Fruit fly (Drosophila melanogaster) whole organism, embryonic: ENCODE results near the gene CG31157.

ENCODE experiments used
- Atf3 ChIP-seq: fragments of 200-800 bp; sonication (Bioruptor generic); optimal IDR thresholded peaks from 3 replicates; lab custom pipeline; 2016; ENCODE audit warnings: missing biosample characterization, missing genetic modification characterization
- CG10147 ChIP-seq: fragments of 200-800 bp; sonication (Bioruptor generic); optimal IDR thresholded peaks from 2 replicates; lab custom pipeline; 2019; ENCODE audit warnings: missing biosample characterization, mild to moderate bottlenecking, missing genetic modification characterization, moderate library complexity
- CG10959 ChIP-seq: fragments of 200-800 bp; sonication (Bioruptor generic); IDR thresholded peaks from 2 replicates; pipeline ENCODE4 v1.3.6; 2022; ENCODE audit warnings: missing biosample characterization, missing genetic modification characterization
- CG11085 ChIP-seq: fragments of 200-800 bp; sonication (Bioruptor generic); IDR thresholded peaks from 2 replicates; pipeline ENCODE4 v1.3.6; 2022; ENCODE audit warnings: missing biosample characterization, missing genetic modification characterization
- CG13424 ChIP-seq: fragments of 200-800 bp; sonication (Bioruptor generic); optimal IDR thresholded peaks from 2 replicates; lab custom pipeline; 2019; ENCODE audit warnings: missing biosample characterization, mild to moderate bottlenecking, missing genetic modification characterization, moderate library complexity
- CG17802 ChIP-seq: fragments of 200-800 bp; sonication (Bioruptor generic); optimal IDR thresholded peaks from 2 replicates; lab custom pipeline; 2018; ENCODE audit warnings: missing biosample characterization, mild to moderate bottlenecking, missing genetic modification characterization, moderate library complexity
- CG17829 ChIP-seq: fragments of 200-800 bp; optimal IDR thresholded peaks from 2 replicates; lab custom pipeline; 2019; ENCODE audit warnings: missing biosample characterization, mild to moderate bottlenecking, missing genetic modification characterization, moderate library complexity
- CG18599 ChIP-seq: fragments of 200-800 bp; sonication (Bioruptor generic); optimal IDR thresholded peaks from 3 replicates; lab custom pipeline; 2017; ENCODE audit warnings: missing biosample characterization, missing genetic modification characterization, mild to moderate bottlenecking, moderate library complexity, missing genetic modification reagents
- CG43689 ChIP-seq: fragments of 200-800 bp; sonication (Bioruptor generic); IDR thresholded peaks from 2 replicates; pipeline ENCODE4 v1.3.6; 2022; ENCODE audit warnings: missing biosample characterization, missing genetic modification characterization
- CG4707 ChIP-seq: fragments of 200-800 bp; sonication (Bioruptor generic); optimal IDR thresholded peaks from 2 replicates; lab custom pipeline; 2018; ENCODE audit warnings: missing biosample characterization, mild to moderate bottlenecking, missing genetic modification characterization, moderate library complexity
- CG7745 ChIP-seq: fragments of 200-800 bp; sonication (Bioruptor generic); optimal IDR thresholded peaks from 2 replicates; lab custom pipeline; 2018; ENCODE audit warnings: missing biosample characterization, mild to moderate bottlenecking, missing genetic modification characterization, moderate library complexity
- CG8290 ChIP-seq, 3 experiments: fragments of 200-800 bp; sonication (Bioruptor generic); optimal IDR thresholded peaks; 2 replicates each; lab custom pipeline; 2016 to 2019; ENCODE audit warnings: missing biosample characterization in 3 of 3, missing genetic modification characterization in 3 of 3, mild to moderate bottlenecking in 2 of 3, moderate library complexity in 1 of 3
- CG8388 ChIP-seq: fragments of 200-800 bp; sonication (Bioruptor generic); optimal IDR thresholded peaks from 2 replicates; lab custom pipeline; 2019; ENCODE audit warnings: missing biosample characterization, mild to moderate bottlenecking, missing genetic modification characterization, moderate library complexity
- CG8478 ChIP-seq: fragments of >200 bp; optimal IDR thresholded peaks from 2 replicates; lab custom pipeline; 2018
- CkIIα-i1 ChIP-seq: fragments of 200-800 bp; sonication (Bioruptor generic); IDR thresholded peaks from 2 replicates; pipeline ENCODE4 v1.3.6; 2022; ENCODE audit warnings: missing biosample characterization, missing genetic modification characterization
- Ets97D ChIP-seq: fragments of 200-800 bp; sonication (Bioruptor generic); optimal IDR thresholded peaks from 3 replicates; lab custom pipeline; 2016; ENCODE audit warnings: missing biosample characterization, missing genetic modification characterization
- GATAe ChIP-seq: fragments of 200-800 bp; sonication (Bioruptor generic); conservative IDR thresholded peaks from 2 replicates; pipeline ENCODE4 v1.3.6; 2022; ENCODE audit warnings: missing biosample characterization, missing genetic modification characterization
- HLH3B ChIP-seq: fragments of 200-800 bp; sonication (Bioruptor generic); IDR thresholded peaks from 2 replicates; pipeline ENCODE4 v1.3.6; 2022; ENCODE audit warnings: missing biosample characterization, missing genetic modification characterization
- Mes4 ChIP-seq: fragments of 200-800 bp; sonication (Bioruptor generic); optimal IDR thresholded peaks from 2 replicates; lab custom pipeline; 2016; ENCODE audit warnings: missing biosample characterization, missing genetic modification characterization
- Neu2 ChIP-seq: fragments of 200-800 bp; sonication (Bioruptor generic); optimal IDR thresholded peaks from 3 replicates; lab custom pipeline; 2016; ENCODE audit warnings: missing biosample characterization, missing genetic modification characterization, borderline replicate concordance
- Nf-YA ChIP-seq: fragments of 200-800 bp; sonication (Bioruptor generic); IDR thresholded peaks from 2 replicates; pipeline ENCODE4 v1.3.6; 2022; ENCODE audit warnings: missing biosample characterization, missing genetic modification characterization
- Poxn ChIP-seq: fragments of 200-800 bp; sonication (Bioruptor generic); IDR thresholded peaks from 2 replicates; pipeline ENCODE4 v1.3.6; 2022; ENCODE audit warnings: missing biosample characterization, missing genetic modification characterization
- Ravus ChIP-seq: fragments of 200-800 bp; sonication (Bioruptor generic); IDR thresholded peaks from 2 replicates; pipeline ENCODE4 v1.3.6; 2022; ENCODE audit warnings: missing biosample characterization, missing genetic modification characterization
- bbx ChIP-seq: fragments of 200-800 bp; sonication (Bioruptor generic); IDR thresholded peaks from 2 replicates; pipeline ENCODE4 v1.3.6; 2022; ENCODE audit warnings: missing biosample characterization, missing genetic modification characterization; ENCODE audit not compliant: partially characterized antibody
- bowl ChIP-seq: fragments of 200-800 bp; sonication (Bioruptor generic); IDR thresholded peaks from 2 replicates; pipeline ENCODE4 v1.3.6; 2022; ENCODE audit warnings: missing biosample characterization, missing genetic modification characterization
- cas ChIP-seq: fragments of 200-800 bp; sonication (Bioruptor generic); IDR thresholded peaks from 2 replicates; pipeline ENCODE4 v1.3.6; 2022; ENCODE audit warnings: missing biosample characterization, missing genetic modification characterization
- cato ChIP-seq: fragments of 200-800 bp; sonication (Bioruptor generic); optimal IDR thresholded peaks from 2 replicates; lab custom pipeline; 2016; ENCODE audit warnings: missing biosample characterization, missing genetic modification characterization, borderline replicate concordance
- dm ChIP-seq: fragments of 200-800 bp; sonication (Bioruptor generic); optimal IDR thresholded peaks from 3 replicates; lab custom pipeline; 2016; ENCODE audit warnings: missing biosample characterization, missing genetic modification characterization
- dmrt99B ChIP-seq: fragments of 200-800 bp; sonication (Bioruptor generic); optimal IDR thresholded peaks from 2 replicates; lab custom pipeline; 2018; ENCODE audit warnings: missing biosample characterization, mild to moderate bottlenecking, missing genetic modification characterization, moderate library complexity
- emc ChIP-seq: fragments of 200-800 bp; sonication (Bioruptor generic); optimal IDR thresholded peaks from 2 replicates; lab custom pipeline; 2016; ENCODE audit warnings: missing biosample characterization, missing genetic modification characterization
- ems ChIP-seq: fragments of 200-800 bp; sonication (Bioruptor generic); optimal IDR thresholded peaks from 3 replicates; lab custom pipeline; 2016; ENCODE audit warnings: missing biosample characterization, missing genetic modification characterization
- exex ChIP-seq: fragments of 200-800 bp; sonication (Bioruptor generic); optimal IDR thresholded peaks from 4 replicates; lab custom pipeline; 2018; ENCODE audit warnings: missing biosample characterization, mild to moderate bottlenecking, missing genetic modification characterization, moderate library complexity
- fd102C ChIP-seq: fragments of 200-800 bp; sonication (Bioruptor generic); optimal IDR thresholded peaks from 2 replicates; lab custom pipeline; 2018; ENCODE audit warnings: missing biosample characterization, mild to moderate bottlenecking, missing genetic modification characterization, moderate library complexity
- fd3F ChIP-seq: fragments of 200-800 bp; sonication (Bioruptor generic); optimal IDR thresholded peaks from 2 replicates; lab custom pipeline; 2018; ENCODE audit warnings: missing biosample characterization, mild to moderate bottlenecking, missing genetic modification characterization, moderate library complexity
- inv ChIP-seq: fragments of 200-800 bp; sonication (Bioruptor generic); IDR thresholded peaks from 2 replicates; pipeline ENCODE4 v1.3.6; 2022; ENCODE audit warnings: missing biosample characterization, missing genetic modification characterization; ENCODE audit not compliant: partially characterized antibody
- kay ChIP-seq: fragments of 200-800 bp; sonication (Bioruptor generic); optimal IDR thresholded peaks from 2 replicates; lab custom pipeline; 2016; ENCODE audit warnings: missing biosample characterization, missing genetic modification characterization
- luna ChIP-seq: fragments of 200-800 bp; sonication (Bioruptor generic); optimal IDR thresholded peaks from 2 replicates; lab custom pipeline; 2016; ENCODE audit warnings: missing biosample characterization, missing genetic modification characterization
- odd ChIP-seq: fragments of 200-800 bp; sonication (Bioruptor generic); optimal IDR thresholded peaks from 2 replicates; lab custom pipeline; 2017; ENCODE audit warnings: missing biosample characterization, mild to moderate bottlenecking, missing genetic modification characterization
- p53 ChIP-seq: fragments of 200-800 bp; sonication (Bioruptor generic); optimal IDR thresholded peaks from 2 replicates; lab custom pipeline; 2016; ENCODE audit warnings: missing biosample characterization, missing genetic modification characterization
- peb ChIP-seq: fragments of 200-800 bp; sonication (Bioruptor generic); IDR thresholded peaks from 2 replicates; pipeline ENCODE4 v1.3.6; 2022; ENCODE audit warnings: missing biosample characterization, missing genetic modification characterization
- pita ChIP-seq: fragments of 200-800 bp; sonication (Bioruptor generic); optimal IDR thresholded peaks from 2 replicates; lab custom pipeline; 2017; ENCODE audit warnings: missing biosample characterization, mild to moderate bottlenecking, missing genetic modification characterization
- prd ChIP-seq, 3 experiments: fragments of >200 bp in 2 of 3; fragments of 200-800 bp in 1 of 3; sonication (Bioruptor generic) in 1 of 3; optimal IDR thresholded peaks in 2 of 3; IDR thresholded peaks in 1 of 3; 2 replicates in 2 of 3; 3 replicates in 1 of 3; pipeline versions ENCODE4 v1.3.6 to Lab custom; 2017 to 2022; ENCODE audit warnings: missing biosample characterization in 1 of 3, missing genetic modification characterization in 1 of 3
- psq ChIP-seq: fragments of 200-800 bp; sonication (Bioruptor generic); optimal IDR thresholded peaks from 2 replicates; lab custom pipeline; 2017; ENCODE audit warnings: missing biosample characterization, missing genetic modification characterization
- slp2 ChIP-seq: fragments of 200-800 bp; sonication (Bioruptor generic); optimal IDR thresholded peaks from 2 replicates; lab custom pipeline; 2016; ENCODE audit warnings: missing biosample characterization, missing genetic modification characterization
- trh ChIP-seq: fragments of 200-800 bp; sonication (Bioruptor generic); optimal IDR thresholded peaks from 2 replicates; lab custom pipeline; 2016; ENCODE audit warnings: missing biosample characterization, missing genetic modification characterization
- tup ChIP-seq: fragments of 200-800 bp; sonication (Bioruptor generic); optimal IDR thresholded peaks from 2 replicates; lab custom pipeline; 2016; ENCODE audit warnings: missing biosample characterization, mild to moderate bottlenecking, missing genetic modification characterization, moderate library complexity
- tx ChIP-seq: fragments of 200-800 bp; sonication (Bioruptor generic); optimal IDR thresholded peaks from 2 replicates; lab custom pipeline; 2016; ENCODE audit warnings: missing biosample characterization, missing genetic modification characterization
- wor ChIP-seq: fragments of 200-800 bp; sonication (Bioruptor generic); IDR thresholded peaks from 2 replicates; pipeline ENCODE4 v1.3.6; 2022; ENCODE audit warnings: missing biosample characterization, missing genetic modification characterization
- zfh1 ChIP-seq: fragments of 200-800 bp; sonication (Bioruptor generic); IDR thresholded peaks from 3 replicates; pipeline ENCODE4 v1.3.6; 2022; ENCODE audit warnings: missing biosample characterization, missing genetic modification characterization

The CG31157 gene

DNA sequence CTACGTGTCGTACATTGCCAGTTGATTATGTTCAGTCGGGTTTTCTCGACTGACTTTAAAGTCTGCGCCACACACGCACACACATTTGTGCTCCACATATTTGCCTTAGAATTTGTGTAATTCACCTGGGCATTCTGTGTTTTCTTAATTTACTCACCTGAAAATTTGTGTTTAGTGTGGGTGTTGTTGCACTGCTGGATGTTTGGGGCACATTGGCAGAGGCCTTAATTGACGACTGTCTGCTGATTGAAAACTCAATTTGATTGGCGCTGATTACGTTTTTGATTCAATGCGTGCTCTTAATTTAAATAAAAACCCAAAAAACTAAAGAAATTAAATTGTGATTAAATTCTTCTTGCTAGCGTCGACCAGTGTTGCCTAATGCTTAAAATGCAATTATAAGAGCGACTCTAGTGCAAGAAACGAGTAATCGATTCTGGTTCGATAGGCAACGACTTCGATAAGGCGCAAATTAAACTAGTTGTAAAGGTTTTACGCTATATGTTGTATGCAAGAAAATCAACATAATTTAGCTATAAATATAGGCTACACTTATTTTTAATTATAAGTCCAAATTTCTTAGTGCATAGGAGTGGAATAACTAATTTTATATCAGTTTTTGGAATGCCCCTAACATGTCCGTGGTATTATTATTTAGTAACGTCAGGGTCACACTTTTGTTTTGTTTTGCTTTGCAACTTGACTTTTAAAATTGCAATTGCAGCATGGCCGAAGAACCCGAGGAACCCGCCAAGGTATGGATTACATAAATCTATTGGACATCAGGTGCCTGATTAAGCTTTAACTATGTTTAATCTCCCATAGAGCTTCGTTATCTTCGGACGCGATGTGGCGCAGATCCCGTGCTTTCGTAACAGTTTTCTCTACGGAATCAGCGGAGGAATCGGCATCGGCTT is 17.0 kb upstream of the CG31157 start, which contains the start of the genes CG46281 and CG46280 (continued):
- TF ChIP-seq tx (no peak), pita (no peak), luna (no peak), CG8388 (GFP tag; lab: Kevin White, UChicago) (no peak), CG7745 (tag; lab: Kevin White, UChicago) (no peak), wor (GFP tag; lab: Robert Waterston, UW) (no peak), HLH3B (GFP tag; lab: Robert Waterston, UW) (no peak), bowl (GFP tag; lab: Robert Waterston, UW) (no peak), emc (GFP tag; lab: Kevin White, UChicago) (no peak), Neu2 (no peak), Poxn (no peak), dmrt99B (no peak), slp2 (GFP tag; lab: Kevin White, UChicago) (no peak), CG10147 (no peak), CG18599 (GFP tag; lab: Kevin White, UChicago) (no peak), GATAe (GFP tag; lab: Robert Waterston, UW) (no peak), bbx (GFP tag; lab: Robert Waterston, UW) (no peak; the same call in 1 of the 2 replicates), Ets97D (GFP tag; lab: Kevin White, UChicago) (peak; percentile 52), ems (GFP tag; lab: Kevin White, UChicago) (no peak), prd (optimal IDR thresholded peaks at IDR 0.05; lab: Kevin White, UChicago) (no peak), prd (GFP tag; IDR thresholded peaks at IDR 0.05; lab: Robert Waterston, UW) (no peak), CG13424 (tag; lab: Kevin White, UChicago) (peak; percentile 27), dm (GFP tag; lab: Kevin White, UChicago) (no peak), tup (no peak), cato (GFP tag; lab: Kevin White, UChicago) (peak; percentile 1), fd3F (GFP tag; lab: Kevin White, UChicago) (no peak), Nf-YA (GFP tag; lab: Robert Waterston, UW) (no peak), CG8290 (GFP tag; optimal IDR thresholded peaks at IDR 0.05; lab: Kevin White, UChicago) (peak; percentile 23), CG8290 (tag; optimal IDR thresholded peaks at IDR 0.05; lab: Kevin White, UChicago) (no peak), fd102C (GFP tag; lab: Kevin White, UChicago) (no peak), cas (GFP tag; lab: Robert Waterston, UW) (0 out of 2 replicates have a peak, but pooled peaks have one; percentile 21), CG11085 (GFP tag; lab: Robert Waterston, UW) (no peak), odd (GFP tag; lab: Kevin White, UChicago) (no peak), kay (GFP tag; lab: Kevin White, UChicago) (no peak), CG17829 (tag; lab: Kevin White, UChicago) (peak; percentile 66), zfh1 (GFP tag; lab: Robert Waterston, UW) (no peak; the same call in 2 of the 3 replicates), exex (tag; lab: Kevin White, UChicago) (no peak), Atf3 (GFP tag; lab: Kevin White, UChicago) (no peak), inv (GFP tag; lab: Robert Waterston, UW) (0 out of 2 replicates have a peak, but pooled peaks have one; percentile 24), Ravus (no peak), p53 (no peak), CG10959 (no peak), CG8478 (no peak), CG43689 (no peak), Mes4 (GFP tag; lab: Kevin White, UChicago) (no peak), CG17802 (no peak), peb (GFP tag; lab: Robert Waterston, UW) (no peak), psq (no peak), CG4707 (GFP tag; lab: Kevin White, UChicago) (no peak), CkIIα-i1 (GFP tag; lab: Robert Waterston, UW) (no peak), trh (GFP tag; lab: Kevin White, UChicago) (no peak)
